Fruit fly (Drosophila melanogaster): Measurements from ENCODE around the gene Claspin.

The Claspin gene

dm6 chr3L:4269920-4270319, 43.4 kb upstream of the Claspin start:
- TF ChIP-seq Eip93F (GFP tag; optimal IDR thresholded peaks at IDR 0.05) = peak; percentile 12
- peak; percentile 78 for TF ChIP-seq CG3919 (GFP tag; optimal IDR thresholded peaks at IDR 0.05)
- TF ChIP-seq CG10631 (GFP tag; optimal IDR thresholded peaks at IDR 0.05) = peak; percentile 71
- peak; percentile 70 for TF ChIP-seq Sox102F (GFP tag; optimal IDR thresholded peaks at IDR 0.05)
- peak; percentile 63 for TF ChIP-seq Smox (GFP tag; optimal IDR thresholded peaks at IDR 0.05)
- peak; percentile 89 for TF ChIP-seq CG15336 (GFP tag; IDR thresholded peaks at IDR 0.05)
- peak; percentile 48 for TF ChIP-seq lz (GFP tag; optimal IDR thresholded peaks at IDR 0.05)
- no peak for TF ChIP-seq svp (GFP tag)
- TF ChIP-seq CG3032 (tag; optimal IDR thresholded peaks at IDR 0.05) = peak; percentile 83
- TF ChIP-seq CG9139 (GFP tag; optimal IDR thresholded peaks at IDR 0.05) = peak; percentile 74
- TF ChIP-seq Sox14 (GFP tag; optimal IDR thresholded peaks at IDR 0.05) = peak; percentile 30
- TF ChIP-seq Met (GFP tag; optimal IDR thresholded peaks at IDR 0.05) = peak; percentile 77
- TF ChIP-seq fkh (GFP tag; optimal IDR thresholded peaks at IDR 0.05) = no peak
- peak; percentile 39 for TF ChIP-seq CG8319 (GFP tag; optimal IDR thresholded peaks at IDR 0.05)
- TF ChIP-seq CG31627 (GFP tag; optimal IDR thresholded peaks at IDR 0.05) = peak; percentile 33
- peak; percentile 15 to 70 for TF ChIP-seq salr (GFP tag; optimal IDR thresholded peaks at IDR 0.05)
- peak; percentile 12 for TF ChIP-seq Ets21C (GFP tag; optimal IDR thresholded peaks at IDR 0.05)
- TF ChIP-seq pdm3 (GFP tag; optimal IDR thresholded peaks at IDR 0.05) = peak; percentile 59
- TF ChIP-seq CG1621 (tag; optimal IDR thresholded peaks at IDR 0.05) = peak; percentile 56
- TF ChIP-seq CG8119 (GFP tag; IDR thresholded peaks at IDR 0.05) = peak; percentile 89
- TF ChIP-seq CG8632 (GFP tag; optimal IDR thresholded peaks at IDR 0.05) = peak; percentile 69
- TF ChIP-seq CG6792 (GFP tag; optimal IDR thresholded peaks at IDR 0.05) = peak; percentile 73
- TF ChIP-seq OdsH (GFP tag; optimal IDR thresholded peaks at IDR 0.05) = peak; percentile 79
- peak; percentile 58 for TF ChIP-seq Hr4 (GFP tag; optimal IDR thresholded peaks at IDR 0.05)
- peak; percentile 75 for TF ChIP-seq esn (GFP tag; optimal IDR thresholded peaks at IDR 0.05)
- TF ChIP-seq dac (GFP tag; optimal IDR thresholded peaks at IDR 0.05) = peak; percentile 13
- TF ChIP-seq CG34406 (GFP tag; optimal IDR thresholded peaks at IDR 0.05) = peak; percentile 76
- peak; percentile 76 for TF ChIP-seq eg (GFP tag; IDR thresholded peaks at IDR 0.05)
- peak; percentile 64 for TF ChIP-seq CG16779 (tag; optimal IDR thresholded peaks at IDR 0.05)
- TF ChIP-seq CG6163 (GFP tag; IDR thresholded peaks at IDR 0.05) = peak; percentile 79
- peak; percentile 58 for TF ChIP-seq fd59A (GFP tag; optimal IDR thresholded peaks at IDR 0.05)
- TF ChIP-seq acj6 (GFP tag; optimal IDR thresholded peaks at IDR 0.05) = peak; percentile 76
- peak; percentile 74 for TF ChIP-seq Lpt (GFP tag; optimal IDR thresholded peaks at IDR 0.05)
- TF ChIP-seq CG11762 (GFP tag; optimal IDR thresholded peaks at IDR 0.05; ENCODE audit: insufficient read depth) = peak; percentile 62
- peak; percentile 66 for TF ChIP-seq vri (GFP tag; optimal IDR thresholded peaks at IDR 0.05)
- peak; percentile 79 for TF ChIP-seq CG6808 (GFP tag; optimal IDR thresholded peaks at IDR 0.05)
- peak; percentile 66 for TF ChIP-seq CG10669 (GFP tag; optimal IDR thresholded peaks at IDR 0.05)
- TF ChIP-seq ss (GFP tag; optimal IDR thresholded peaks at IDR 0.05) = peak; percentile 77
- TF ChIP-seq dsx (GFP tag; optimal IDR thresholded peaks at IDR 0.05; ENCODE audit: poor library complexity, severe bottlenecking) = peak; percentile 81
- peak; percentile 78 for TF ChIP-seq Ets96B (tag; optimal IDR thresholded peaks at IDR 0.05)
- TF ChIP-seq CG6854 (GFP tag; optimal IDR thresholded peaks at IDR 0.05) = peak; percentile 71
- TF ChIP-seq net (GFP tag; optimal IDR thresholded peaks at IDR 0.05) = peak; percentile 70
- peak; percentile 81 for TF ChIP-seq achi (GFP tag; optimal IDR thresholded peaks at IDR 0.05)
- TF ChIP-seq Gug (GFP tag; IDR thresholded peaks at IDR 0.05) = peak; percentile 45
- TF ChIP-seq CG4318 (GFP tag; optimal IDR thresholded peaks at IDR 0.05) = peak; percentile 70
- TF ChIP-seq CG11294 (GFP tag; IDR thresholded peaks at IDR 0.05) = peak; percentile 29; the same call in 1 of the 2 replicates
- TF ChIP-seq spab (GFP tag; optimal IDR thresholded peaks at IDR 0.05) = peak; percentile 73
- peak; percentile 37 for TF ChIP-seq Sox15 (GFP tag; optimal IDR thresholded peaks at IDR 0.05)
- TF ChIP-seq Hr38 (GFP tag; optimal IDR thresholded peaks at IDR 0.05) = no peak
- TF ChIP-seq CG7368 (GFP tag; optimal IDR thresholded peaks at IDR 0.05) = peak; percentile 51
- peak; percentile 33 for TF ChIP-seq Blimp-1 (GFP tag; optimal IDR thresholded peaks at IDR 0.05)
- peak; percentile 51 for TF ChIP-seq cyc (GFP tag; optimal IDR thresholded peaks at IDR 0.05)

Data from whole organism, prepupa.